Fruit fly (Drosophila melanogaster) whole organism, embryonic: ENCODE data around the gene NK7.1.

ENCODE experiments used
- Abd-B ChIP-seq: fragments of 200-800 bp; sonication (Bioruptor generic); optimal IDR thresholded peaks from 2 replicates; lab custom pipeline; 2018; ENCODE audit warnings: missing biosample characterization, mild to moderate bottlenecking, missing genetic modification characterization, moderate library complexity
- CG10147 ChIP-seq: fragments of 200-800 bp; sonication (Bioruptor generic); optimal IDR thresholded peaks from 2 replicates; lab custom pipeline; 2019; ENCODE audit warnings: missing biosample characterization, mild to moderate bottlenecking, missing genetic modification characterization, moderate library complexity
- CG10543 ChIP-seq: fragments of 200-800 bp; sonication (Bioruptor generic); optimal IDR thresholded peaks from 3 replicates; lab custom pipeline; 2017; ENCODE audit warnings: missing biosample characterization, mild to moderate bottlenecking, missing genetic modification characterization, moderate library complexity
- CG11696 ChIP-seq: fragments of 200-800 bp; sonication (Bioruptor generic); IDR thresholded peaks from 2 replicates; pipeline ENCODE4 v1.3.6; 2022; ENCODE audit warnings: missing biosample characterization, missing genetic modification characterization
- CG14965 ChIP-seq: fragments of 200-800 bp; sonication (Bioruptor generic); optimal IDR thresholded peaks from 2 replicates; lab custom pipeline; 2016; ENCODE audit warnings: missing biosample characterization, missing genetic modification characterization, borderline replicate concordance
- CG17328 ChIP-seq: fragments of 200-800 bp; sonication (Bioruptor generic); IDR thresholded peaks from 2 replicates; pipeline ENCODE4 v1.3.6; 2022; ENCODE audit warnings: missing biosample characterization, missing genetic modification characterization
- CG17829 ChIP-seq: fragments of 200-800 bp; optimal IDR thresholded peaks from 2 replicates; lab custom pipeline; 2019; ENCODE audit warnings: missing biosample characterization, mild to moderate bottlenecking, missing genetic modification characterization, moderate library complexity
- CG17912 ChIP-seq: fragments of 200-800 bp; sonication (Bioruptor generic); optimal IDR thresholded peaks from 2 replicates; lab custom pipeline; 2018; ENCODE audit warnings: missing biosample characterization, mild to moderate bottlenecking, missing genetic modification characterization
- CG3281 ChIP-seq: fragments of 200-800 bp; sonication (Bioruptor generic); optimal IDR thresholded peaks from 3 replicates; lab custom pipeline; 2017; ENCODE audit warnings: missing biosample characterization, mild to moderate bottlenecking, missing genetic modification characterization
- CG4424 ChIP-seq: fragments of 200-800 bp; sonication (Bioruptor generic); optimal IDR thresholded peaks from 3 replicates; lab custom pipeline; 2016; ENCODE audit warnings: missing biosample characterization, missing genetic modification characterization
- CG4820 ChIP-seq: fragments of 200-800 bp; sonication (Bioruptor generic); optimal IDR thresholded peaks from 3 replicates; lab custom pipeline; 2016; ENCODE audit warnings: missing biosample characterization, missing genetic modification characterization
- CG8290 ChIP-seq, 3 experiments: fragments of 200-800 bp; sonication (Bioruptor generic); optimal IDR thresholded peaks; 2 replicates each; lab custom pipeline; 2016 to 2019; ENCODE audit warnings: missing biosample characterization in 3 of 3, missing genetic modification characterization in 3 of 3, mild to moderate bottlenecking in 2 of 3, moderate library complexity in 1 of 3
- CG9215 ChIP-seq: fragments of 200-800 bp; sonication (Bioruptor generic); IDR thresholded peaks from 2 replicates; pipeline ENCODE4 v1.3.6; 2022; ENCODE audit warnings: missing biosample characterization, missing genetic modification characterization
- CG9932 ChIP-seq: fragments of 200-800 bp; sonication (Bioruptor generic); IDR thresholded peaks from 2 replicates; pipeline ENCODE4 v1.3.6; 2022; ENCODE audit warnings: missing biosample characterization, missing genetic modification characterization
- CoRest ChIP-seq: fragments of 200-800 bp; sonication (Bioruptor generic); optimal IDR thresholded peaks from 3 replicates; lab custom pipeline; 2018; ENCODE audit warnings: missing biosample characterization, mild to moderate bottlenecking, missing genetic modification characterization, moderate library complexity
- Doc3 ChIP-seq: fragments of 200-800 bp; sonication (Bioruptor generic); IDR thresholded peaks from 3 replicates; pipeline ENCODE4 v1.3.6; 2022; ENCODE audit warnings: missing biosample characterization, missing genetic modification characterization; ENCODE audit not compliant: partially characterized antibody
- H15 ChIP-seq: fragments of 200-800 bp; sonication (Bioruptor generic); IDR thresholded peaks from 3 replicates; pipeline ENCODE4 v1.3.6; 2022; ENCODE audit warnings: missing biosample characterization, missing genetic modification characterization
- HLH3B ChIP-seq: fragments of 200-800 bp; sonication (Bioruptor generic); IDR thresholded peaks from 2 replicates; pipeline ENCODE4 v1.3.6; 2022; ENCODE audit warnings: missing biosample characterization, missing genetic modification characterization
- Hmr ChIP-seq: fragments of 200-800 bp; sonication (Bioruptor generic); optimal IDR thresholded peaks from 3 replicates; lab custom pipeline; 2017; ENCODE audit warnings: mild to moderate bottlenecking, missing biosample characterization, missing genetic modification reagents, missing genetic modification characterization
- Kr ChIP-seq: fragments of 200-800 bp; sonication (Bioruptor generic); optimal IDR thresholded peaks from 2 replicates; lab custom pipeline; 2017; ENCODE audit warnings: missing biosample characterization, mild to moderate bottlenecking, missing genetic modification characterization
- Lpt ChIP-seq: fragments of >200 bp; optimal IDR thresholded peaks from 2 replicates; lab custom pipeline; 2018; ENCODE audit warnings: missing biosample characterization, missing genetic modification characterization
- Med ChIP-seq: fragments of 200-800 bp; sonication (Bioruptor generic); peaks from one replicate; lab custom pipeline; 2016; ENCODE audit warnings: missing biosample characterization, missing genetic modification characterization, mild to moderate bottlenecking, inconsistent platforms, moderate library complexity
- Meics ChIP-seq: fragments of 200-800 bp; sonication (Bioruptor generic); optimal IDR thresholded peaks from 2 replicates; lab custom pipeline; 2017; ENCODE audit warnings: missing biosample characterization, mild to moderate bottlenecking, missing genetic modification characterization
- PHDP ChIP-seq: fragments of 200-800 bp; sonication (Bioruptor generic); optimal IDR thresholded peaks from 3 replicates; lab custom pipeline; 2018; ENCODE audit warnings: missing biosample characterization, mild to moderate bottlenecking, missing genetic modification characterization, moderate library complexity
- Ptx1 ChIP-seq: fragments of 200-800 bp; sonication (Bioruptor generic); IDR thresholded peaks from 2 replicates; pipeline ENCODE4 v1.3.6; 2022; ENCODE audit warnings: missing biosample characterization, missing genetic modification characterization
- Sox100B ChIP-seq: fragments of 200-800 bp; sonication (Bioruptor generic); optimal IDR thresholded peaks from 3 replicates; lab custom pipeline; 2018; ENCODE audit warnings: missing biosample characterization, mild to moderate bottlenecking, missing genetic modification characterization
- Sox102F ChIP-seq: fragments of 200-800 bp; sonication (Bioruptor generic); optimal IDR thresholded peaks from 2 replicates; lab custom pipeline; 2018; ENCODE audit warnings: missing biosample characterization, mild to moderate bottlenecking, missing genetic modification characterization, moderate library complexity
- amos ChIP-seq: fragments of 200-800 bp; sonication (Bioruptor generic); IDR thresholded peaks from 2 replicates; pipeline ENCODE4 v1.3.6; 2022; ENCODE audit warnings: missing biosample characterization, missing genetic modification characterization; ENCODE audit not compliant: partially characterized antibody
- btn ChIP-seq: fragments of 200-800 bp; sonication (Bioruptor generic); optimal IDR thresholded peaks from 2 replicates; lab custom pipeline; 2016; ENCODE audit warnings: missing biosample characterization, missing genetic modification characterization
- chif ChIP-seq, 2 experiments: fragments of 200-800 bp; sonication (Bioruptor generic); optimal IDR thresholded peaks; 3 replicates each; lab custom pipeline; 2016; ENCODE audit warnings: missing biosample characterization in 2 of 2, missing genetic modification characterization in 2 of 2
- chn ChIP-seq: fragments of 200-800 bp; sonication (Bioruptor generic); optimal IDR thresholded peaks from 2 replicates; lab custom pipeline; 2016; ENCODE audit warnings: missing biosample characterization, missing genetic modification characterization
- crc ChIP-seq: fragments of 200-800 bp; sonication (Bioruptor generic); optimal IDR thresholded peaks from 2 replicates; lab custom pipeline; 2016; ENCODE audit warnings: missing biosample characterization, missing genetic modification characterization
- cwo ChIP-seq: fragments of 200-800 bp; sonication (Bioruptor generic); optimal IDR thresholded peaks from 3 replicates; lab custom pipeline; 2017; ENCODE audit warnings: missing biosample characterization, missing genetic modification characterization, mild to moderate bottlenecking, moderate library complexity, missing genetic modification reagents
- gsb-n ChIP-seq: fragments of 200-800 bp; sonication (Bioruptor generic); optimal IDR thresholded peaks from 3 replicates; lab custom pipeline; 2018; ENCODE audit warnings: missing biosample characterization, mild to moderate bottlenecking, missing genetic modification characterization
- hkb ChIP-seq, 2 experiments: fragments of 200-800 bp in 1 of 2; fragments of >200 bp in 1 of 2; sonication (Bioruptor generic) in 1 of 2; IDR thresholded peaks in 1 of 2; optimal IDR thresholded peaks in 1 of 2; 2 replicates each; pipeline versions ENCODE4 v1.3.6 to Lab custom; 2017 to 2022; ENCODE audit warnings: missing biosample characterization in 1 of 2, missing genetic modification characterization in 1 of 2
- insv ChIP-seq, 2 experiments: fragments of 200-800 bp; sonication (Bioruptor generic); optimal IDR thresholded peaks; 3 replicates each; lab custom pipeline; 2016 to 2018; ENCODE audit warnings: missing biosample characterization in 2 of 2, missing genetic modification characterization in 2 of 2
- inv ChIP-seq: fragments of 200-800 bp; sonication (Bioruptor generic); IDR thresholded peaks from 2 replicates; pipeline ENCODE4 v1.3.6; 2022; ENCODE audit warnings: missing biosample characterization, missing genetic modification characterization; ENCODE audit not compliant: partially characterized antibody
- nmo ChIP-seq: fragments of 200-800 bp; sonication (Bioruptor generic); optimal IDR thresholded peaks from 2 replicates; lab custom pipeline; 2018; ENCODE audit warnings: missing biosample characterization, mild to moderate bottlenecking, missing genetic modification characterization, moderate library complexity
- pan ChIP-seq, 4 experiments: fragments of >200 bp in 3 of 4; fragments of 200-800 bp in 1 of 4; sonication (Bioruptor generic) in 1 of 4; optimal IDR thresholded peaks in 3 of 4; IDR thresholded peaks in 1 of 4; 2 replicates each; pipeline versions ENCODE4 v1.3.6 to Lab custom; 2017 to 2022; ENCODE audit warnings: missing biosample characterization in 2 of 4, missing genetic modification characterization in 2 of 4, mixed read lengths in 1 of 4
- pros ChIP-seq: fragments of 200-800 bp; sonication (Bioruptor generic); optimal IDR thresholded peaks from 3 replicates; lab custom pipeline; 2019; ENCODE audit warnings: missing biosample characterization, mild to moderate bottlenecking, missing genetic modification characterization, moderate library complexity
- salm ChIP-seq: fragments of 200-800 bp; sonication (Bioruptor generic); optimal IDR thresholded peaks from 2 replicates; lab custom pipeline; 2018; ENCODE audit warnings: missing biosample characterization, mild to moderate bottlenecking, missing genetic modification characterization
- scrt ChIP-seq: fragments of 200-800 bp; sonication (Bioruptor generic); optimal IDR thresholded peaks from 2 replicates; lab custom pipeline; 2018; ENCODE audit warnings: missing biosample characterization, mild to moderate bottlenecking, missing genetic modification characterization, moderate library complexity
- shn ChIP-seq: fragments of 200-800 bp; sonication (Bioruptor generic); optimal IDR thresholded peaks from 3 replicates; lab custom pipeline; 2016; ENCODE audit warnings: missing biosample characterization, missing genetic modification characterization
- so ChIP-seq: fragments of 200-800 bp; sonication (Bioruptor generic); IDR thresholded peaks from 3 replicates; pipeline ENCODE4 v1.3.6; 2022; ENCODE audit warnings: missing biosample characterization, missing genetic modification characterization
- ssp ChIP-seq: fragments of 200-800 bp; sonication (Bioruptor generic); IDR thresholded peaks from 2 replicates; pipeline ENCODE4 v1.3.6; 2022; ENCODE audit warnings: missing biosample characterization, missing genetic modification characterization
- tna ChIP-seq: fragments of 200-800 bp; sonication (Bioruptor generic); IDR thresholded peaks from 2 replicates; pipeline ENCODE4 v1.3.6; 2022; ENCODE audit warnings: missing biosample characterization, missing genetic modification characterization; ENCODE audit not compliant: partially characterized antibody
- vfl ChIP-seq: fragments of 200-800 bp; sonication (Bioruptor generic); optimal IDR thresholded peaks from 2 replicates; lab custom pipeline; 2016; ENCODE audit warnings: missing biosample characterization, missing genetic modification characterization
- vvl ChIP-seq: fragments of 200-800 bp; sonication (Bioruptor generic); IDR thresholded peaks from 2 replicates; pipeline ENCODE4 v1.3.6; 2022; ENCODE audit warnings: missing biosample characterization, missing genetic modification characterization

The NK7.1 gene

dm6 chr3R:14283754-14284421, 88.9 kb downstream of the NK7.1 start (continued):
- peak; percentile 99 for TF ChIP-seq CG3281 (GFP tag; lab: Kevin White, UChicago)
- peak; percentile 99 for TF ChIP-seq CoRest (tag; lab: Kevin White, UChicago)
- peak; percentile 92 for TF ChIP-seq CG10543
- TF ChIP-seq CG17328 (GFP tag; lab: Robert Waterston, UW) = no peak
- no peak for TF ChIP-seq CG9215 (GFP tag; lab: Robert Waterston, UW)
- TF ChIP-seq CG4820 (GFP tag; lab: Kevin White, UChicago) = peak; percentile 97
- TF ChIP-seq so = no peak
- TF ChIP-seq Kr (GFP tag; lab: Kevin White, UChicago) = no peak
- no peak for TF ChIP-seq Ptx1 (GFP tag; lab: Robert Waterston, UW)
- TF ChIP-seq CG14965 (GFP tag; lab: Kevin White, UChicago) = peak; percentile 22
- peak; percentile 95 for TF ChIP-seq vfl
- TF ChIP-seq Doc3 (GFP tag; lab: Robert Waterston, UW) = no peak
- TF ChIP-seq Lpt = no peak
- peak; percentile 88 for TF ChIP-seq crc
- peak; percentile 75 for TF ChIP-seq btn (GFP tag; lab: Kevin White, UChicago)
- TF ChIP-seq Hmr (GFP tag; lab: Kevin White, UChicago) = peak; percentile 99
- TF ChIP-seq salm (tag; lab: Kevin White, UChicago) = peak; percentile 98
- TF ChIP-seq CG11696 (GFP tag; lab: Robert Waterston, UW) = no peak
- TF ChIP-seq pros (GFP tag; lab: Kevin White, UChicago) = peak; percentile 24
- TF ChIP-seq cwo (GFP tag; lab: Kevin White, UChicago) = peak; percentile 98
- peak; percentile 99 for TF ChIP-seq CG10147 (GFP tag; lab: Kevin White, UChicago)
- TF ChIP-seq Abd-B (GFP tag; lab: Kevin White, UChicago) = peak; percentile 99
- TF ChIP-seq hkb (optimal IDR thresholded peaks at IDR 0.05; lab: Kevin White, UChicago) = no peak
- TF ChIP-seq hkb (GFP tag; IDR thresholded peaks at IDR 0.05; lab: Robert Waterston, UW) = no peak
- peak; percentile 99 for TF ChIP-seq nmo (GFP tag; lab: Kevin White, UChicago)
- peak; percentile 99 for TF ChIP-seq PHDP (tag; lab: Kevin White, UChicago)
- TF ChIP-seq insv (GFP tag; optimal IDR thresholded peaks at IDR 0.05; lab: Kevin White, UChicago) = peak in 1 of 2 experiments; percentile 72
- peak; percentile 93 for TF ChIP-seq CG17912
- TF ChIP-seq CG9932 (GFP tag; lab: Robert Waterston, UW) = no peak
- peak; percentile 98 for TF ChIP-seq scrt (GFP tag; lab: Kevin White, UChicago)
- TF ChIP-seq ssp = no peak
- peak; percentile 87 for TF ChIP-seq shn (GFP tag; lab: Kevin White, UChicago)
- TF ChIP-seq inv (GFP tag; lab: Robert Waterston, UW) = no peak
- TF ChIP-seq CG4424 (GFP tag; lab: Kevin White, UChicago) = peak; percentile 98
- TF ChIP-seq pan (optimal IDR thresholded peaks at IDR 0.05; lab: Kevin White, UChicago) = no peak
- TF ChIP-seq pan (GFP tag; optimal IDR thresholded peaks at IDR 0.05 in 1 of 2, IDR thresholded peaks at IDR 0.05 in 1 of 2) = no peak
- TF ChIP-seq Med (GFP tag; lab: Kevin White, UChicago) = peak; percentile 99
- TF ChIP-seq chif (GFP tag; optimal IDR thresholded peaks at IDR 0.05; lab: Kevin White, UChicago) = peak; percentile 94 to 97
- peak; percentile 99 for TF ChIP-seq gsb-n (tag; lab: Kevin White, UChicago)
- TF ChIP-seq Sox100B (GFP tag; lab: Kevin White, UChicago) = peak; percentile 98
- TF ChIP-seq chn (GFP tag; lab: Kevin White, UChicago) = peak; percentile 96
- peak; percentile 99 for TF ChIP-seq CG17829 (tag; lab: Kevin White, UChicago)
- TF ChIP-seq vvl (GFP tag; lab: Robert Waterston, UW) = no peak
- TF ChIP-seq HLH3B (GFP tag; lab: Robert Waterston, UW) = no peak
- TF ChIP-seq tna = no peak
- TF ChIP-seq Sox102F = peak; percentile 100
- peak; percentile 99 for TF ChIP-seq Meics (GFP tag; lab: Kevin White, UChicago)
- peak; percentile 95 for TF ChIP-seq CG8290 (GFP tag; optimal IDR thresholded peaks at IDR 0.05; lab: Kevin White, UChicago)
- TF ChIP-seq CG8290 (tag; optimal IDR thresholded peaks at IDR 0.05; lab: Kevin White, UChicago) = peak; percentile 83 to 98
- TF ChIP-seq amos = no peak
- TF ChIP-seq H15 (GFP tag; lab: Robert Waterston, UW) = no peak
